Fruit fly (Drosophila melanogaster) whole organism, embryonic: Measurements from ENCODE around the gene CG18622.

Experiments
- Awh ChIP-seq: fragments of 200-800 bp; sonication (Bioruptor generic); IDR thresholded peaks from 2 replicates; pipeline ENCODE4, ENCODE4 v1.3.6; 2022; ENCODE audit warnings: missing biosample characterization, missing genetic modification characterization
- BEAF-32 ChIP-seq: fragments of 200-800 bp; sonication (Bioruptor generic); optimal IDR thresholded peaks from 3 replicates; lab custom pipeline; 2017; ENCODE audit warnings: missing biosample characterization, missing genetic modification characterization, mild to moderate bottlenecking, moderate library complexity, missing genetic modification reagents
- CG10321 ChIP-seq: fragments of 200-800 bp; sonication (Bioruptor generic); IDR thresholded peaks from 2 replicates; pipeline ENCODE4 v1.3.6; 2022; ENCODE audit warnings: missing biosample characterization, missing genetic modification characterization
- CG12299 ChIP-seq: fragments of 200-800 bp; sonication (Bioruptor generic); optimal IDR thresholded peaks from 2 replicates; lab custom pipeline; 2018; ENCODE audit warnings: missing biosample characterization, mild to moderate bottlenecking, missing genetic modification characterization
- CG13624 ChIP-seq: fragments of 200-800 bp; sonication (Bioruptor generic); optimal IDR thresholded peaks from 2 replicates; lab custom pipeline; 2016; ENCODE audit warnings: missing biosample characterization, missing genetic modification characterization
- CG1603 ChIP-seq: fragments of 200-800 bp; sonication (Bioruptor generic); optimal IDR thresholded peaks from 2 replicates; lab custom pipeline; 2019; ENCODE audit warnings: missing biosample characterization, mild to moderate bottlenecking, missing genetic modification characterization, moderate library complexity
- CG16815 ChIP-seq: fragments of 200-800 bp; sonication (Bioruptor generic); optimal IDR thresholded peaks from 3 replicates; lab custom pipeline; 2017; ENCODE audit warnings: missing biosample characterization, mild to moderate bottlenecking, missing genetic modification characterization
- CG17328 ChIP-seq: fragments of 200-800 bp; sonication (Bioruptor generic); IDR thresholded peaks from 2 replicates; pipeline ENCODE4 v1.3.6; 2022; ENCODE audit warnings: missing biosample characterization, missing genetic modification characterization
- CG2889 ChIP-seq: fragments of 200-800 bp; sonication (Bioruptor generic); IDR thresholded peaks from 3 replicates; pipeline ENCODE4 v1.3.6; 2022; ENCODE audit warnings: missing biosample characterization, missing genetic modification characterization
- CG3281 ChIP-seq: fragments of 200-800 bp; sonication (Bioruptor generic); optimal IDR thresholded peaks from 3 replicates; lab custom pipeline; 2017; ENCODE audit warnings: missing biosample characterization, mild to moderate bottlenecking, missing genetic modification characterization
- CG8359 ChIP-seq: fragments of 200-800 bp; sonication (Bioruptor generic); optimal IDR thresholded peaks from 2 replicates; lab custom pipeline; 2017; ENCODE audit warnings: missing biosample characterization, mild to moderate bottlenecking, missing genetic modification characterization, borderline replicate concordance
- CG9727 ChIP-seq: fragments of 200-800 bp; sonication (Bioruptor generic); optimal IDR thresholded peaks from 3 replicates; lab custom pipeline; 2017; ENCODE audit warnings: missing biosample characterization, mild to moderate bottlenecking, missing genetic modification characterization
- D19A ChIP-seq: fragments of 200-800 bp; optimal IDR thresholded peaks from 3 replicates; lab custom pipeline; 2019; ENCODE audit warnings: missing biosample characterization, mild to moderate bottlenecking, missing genetic modification characterization, moderate library complexity
- D19B ChIP-seq: fragments of 200-800 bp; sonication (Bioruptor generic); optimal IDR thresholded peaks from 2 replicates; lab custom pipeline; 2017; ENCODE audit warnings: missing biosample characterization, mild to moderate bottlenecking, missing genetic modification characterization
- Dip3 ChIP-seq: fragments of 200-800 bp; sonication (Bioruptor generic); optimal IDR thresholded peaks from 3 replicates; lab custom pipeline; 2016; ENCODE audit warnings: missing biosample characterization, missing genetic modification characterization
- Dll ChIP-seq: fragments of 200-800 bp; sonication (Bioruptor generic); IDR thresholded peaks from 4 replicates; pipeline ENCODE4 v1.3.6; 2022; ENCODE audit warnings: missing biosample characterization, missing genetic modification characterization; ENCODE audit not compliant: partially characterized antibody
- Ets97D ChIP-seq: fragments of 200-800 bp; sonication (Bioruptor generic); optimal IDR thresholded peaks from 3 replicates; lab custom pipeline; 2016; ENCODE audit warnings: missing biosample characterization, missing genetic modification characterization
- Fer2 ChIP-seq: fragments of 200-800 bp; sonication (Bioruptor generic); optimal IDR thresholded peaks from 2 replicates; lab custom pipeline; 2018; ENCODE audit warnings: missing biosample characterization, mild to moderate bottlenecking, missing genetic modification characterization, moderate library complexity
- Hey ChIP-seq: fragments of 200-800 bp; sonication (Bioruptor generic); optimal IDR thresholded peaks from 3 replicates; lab custom pipeline; 2018; ENCODE audit warnings: missing biosample characterization, mild to moderate bottlenecking, missing genetic modification characterization
- Hmr ChIP-seq: fragments of 200-800 bp; sonication (Bioruptor generic); optimal IDR thresholded peaks from 3 replicates; lab custom pipeline; 2017; ENCODE audit warnings: mild to moderate bottlenecking, missing biosample characterization, missing genetic modification reagents, missing genetic modification characterization
- Hmx ChIP-seq: fragments of 200-800 bp; sonication (Bioruptor generic); optimal IDR thresholded peaks from 2 replicates; lab custom pipeline; 2016; ENCODE audit warnings: missing biosample characterization, missing genetic modification characterization
- Jarid2 ChIP-seq: fragments of 200-800 bp; sonication (Bioruptor generic); optimal IDR thresholded peaks from 3 replicates; lab custom pipeline; 2017; ENCODE audit warnings: mild to moderate bottlenecking, missing biosample characterization, missing genetic modification reagents, missing genetic modification characterization
- Lhr ChIP-seq: fragments of 200-800 bp; sonication (Bioruptor generic); optimal IDR thresholded peaks from 3 replicates; lab custom pipeline; 2017; ENCODE audit warnings: mild to moderate bottlenecking, missing biosample characterization, missing genetic modification reagents, missing genetic modification characterization
- Mad ChIP-seq: fragments of 200-800 bp; sonication (Bioruptor generic); optimal IDR thresholded peaks from 2 replicates; lab custom pipeline; 2016; ENCODE audit warnings: missing biosample characterization, missing genetic modification characterization
- Meics ChIP-seq: fragments of 200-800 bp; sonication (Bioruptor generic); optimal IDR thresholded peaks from 2 replicates; lab custom pipeline; 2017; ENCODE audit warnings: missing biosample characterization, mild to moderate bottlenecking, missing genetic modification characterization
- Mrtf ChIP-seq: fragments of 200-800 bp; sonication (Bioruptor generic); IDR thresholded peaks from 3 replicates; pipeline ENCODE4 v1.3.6; 2022; ENCODE audit warnings: missing biosample characterization, missing genetic modification characterization
- NFAT ChIP-seq: fragments of 200-800 bp; sonication (Bioruptor generic); IDR thresholded peaks from 2 replicates; pipeline ENCODE4 v1.3.6; 2022; ENCODE audit warnings: missing biosample characterization, missing genetic modification characterization
- Nf-YA ChIP-seq: fragments of 200-800 bp; sonication (Bioruptor generic); IDR thresholded peaks from 2 replicates; pipeline ENCODE4 v1.3.6; 2022; ENCODE audit warnings: missing biosample characterization, missing genetic modification characterization
- NfI ChIP-seq: fragments of 200-800 bp; sonication (Bioruptor generic); optimal IDR thresholded peaks from 3 replicates; lab custom pipeline; 2018; ENCODE audit warnings: missing biosample characterization, mild to moderate bottlenecking, missing genetic modification characterization, moderate library complexity
- Sox100B ChIP-seq: fragments of 200-800 bp; sonication (Bioruptor generic); optimal IDR thresholded peaks from 3 replicates; lab custom pipeline; 2018; ENCODE audit warnings: missing biosample characterization, mild to moderate bottlenecking, missing genetic modification characterization
- Sox102F ChIP-seq: fragments of 200-800 bp; sonication (Bioruptor generic); optimal IDR thresholded peaks from 2 replicates; lab custom pipeline; 2018; ENCODE audit warnings: missing biosample characterization, mild to moderate bottlenecking, missing genetic modification characterization, moderate library complexity
- bsh ChIP-seq, 2 experiments: fragments of 200-800 bp; sonication (Bioruptor generic); optimal IDR thresholded peaks; 2 replicates each; lab custom pipeline; 2017 to 2018; ENCODE audit warnings: mild to moderate bottlenecking in 2 of 2, missing biosample characterization in 2 of 2, missing genetic modification characterization in 2 of 2, moderate library complexity in 1 of 2
- chif ChIP-seq, 2 experiments: fragments of 200-800 bp; sonication (Bioruptor generic); optimal IDR thresholded peaks; 3 replicates each; lab custom pipeline; 2016; ENCODE audit warnings: missing biosample characterization in 2 of 2, missing genetic modification characterization in 2 of 2
- crp ChIP-seq, 2 experiments: fragments of 200-800 bp; sonication (Bioruptor generic); optimal IDR thresholded peaks; 2 replicates in 1 of 2; 3 replicates in 1 of 2; lab custom pipeline; 2017; ENCODE audit warnings: missing biosample characterization in 2 of 2, missing genetic modification characterization in 2 of 2, mild to moderate bottlenecking in 1 of 2, moderate library complexity in 1 of 2
- da ChIP-seq: fragments of 200-800 bp; sonication (Bioruptor generic); optimal IDR thresholded peaks from 2 replicates; lab custom pipeline; 2016; ENCODE audit warnings: missing biosample characterization, missing genetic modification characterization
- dm ChIP-seq: fragments of 200-800 bp; sonication (Bioruptor generic); optimal IDR thresholded peaks from 3 replicates; lab custom pipeline; 2016; ENCODE audit warnings: missing biosample characterization, missing genetic modification characterization
- hbn ChIP-seq: fragments of 200-800 bp; sonication (Bioruptor generic); IDR thresholded peaks from 2 replicates; pipeline ENCODE4 v1.3.6; 2022; ENCODE audit warnings: missing biosample characterization, missing genetic modification characterization; ENCODE audit not compliant: partially characterized antibody
- hkb ChIP-seq, 2 experiments: fragments of 200-800 bp in 1 of 2; fragments of >200 bp in 1 of 2; sonication (Bioruptor generic) in 1 of 2; IDR thresholded peaks in 1 of 2; optimal IDR thresholded peaks in 1 of 2; 2 replicates each; pipeline versions ENCODE4 v1.3.6 to Lab custom; 2017 to 2022; ENCODE audit warnings: missing biosample characterization in 1 of 2, missing genetic modification characterization in 1 of 2
- kah ChIP-seq: fragments of 200-800 bp; sonication (Bioruptor generic); optimal IDR thresholded peaks from 2 replicates; lab custom pipeline; 2018; ENCODE audit warnings: missing biosample characterization, mild to moderate bottlenecking, missing genetic modification characterization
- nerfin-2 ChIP-seq: fragments of 200-800 bp; sonication (Bioruptor generic); IDR thresholded peaks from 2 replicates; pipeline ENCODE4 v1.3.6; 2022; ENCODE audit warnings: missing biosample characterization, missing genetic modification characterization; ENCODE audit not compliant: partially characterized antibody
- odd ChIP-seq: fragments of 200-800 bp; sonication (Bioruptor generic); optimal IDR thresholded peaks from 2 replicates; lab custom pipeline; 2017; ENCODE audit warnings: missing biosample characterization, mild to moderate bottlenecking, missing genetic modification characterization
- peb ChIP-seq: fragments of 200-800 bp; sonication (Bioruptor generic); IDR thresholded peaks from 2 replicates; pipeline ENCODE4 v1.3.6; 2022; ENCODE audit warnings: missing biosample characterization, missing genetic modification characterization
- pros ChIP-seq: fragments of 200-800 bp; sonication (Bioruptor generic); optimal IDR thresholded peaks from 3 replicates; lab custom pipeline; 2019; ENCODE audit warnings: missing biosample characterization, mild to moderate bottlenecking, missing genetic modification characterization, moderate library complexity
- sc ChIP-seq, 3 experiments: fragments of >200 bp in 2 of 3; fragments of 200-800 bp in 1 of 3; sonication (Bioruptor generic) in 1 of 3; optimal IDR thresholded peaks; 2 replicates in 2 of 3; 3 replicates in 1 of 3; lab custom pipeline; 2017; ENCODE audit warnings: mild to moderate bottlenecking in 1 of 3, missing biosample characterization in 1 of 3, missing genetic modification characterization in 1 of 3, missing genetic modification reagents in 1 of 3
- schlank ChIP-seq: fragments of 200-800 bp; sonication (Bioruptor generic); optimal IDR thresholded peaks from 2 replicates; lab custom pipeline; 2018; ENCODE audit warnings: missing biosample characterization, mild to moderate bottlenecking, missing genetic modification characterization
- scrt ChIP-seq: fragments of 200-800 bp; sonication (Bioruptor generic); optimal IDR thresholded peaks from 2 replicates; lab custom pipeline; 2018; ENCODE audit warnings: missing biosample characterization, mild to moderate bottlenecking, missing genetic modification characterization, moderate library complexity
- sens ChIP-seq: fragments of 200-800 bp; sonication (Bioruptor generic); peaks from one replicate; lab custom pipeline; 2016; ENCODE audit warnings: missing biosample characterization, missing genetic modification characterization
- trem ChIP-seq: fragments of 200-800 bp; optimal IDR thresholded peaks from 3 replicates; lab custom pipeline; 2019; ENCODE audit warnings: missing biosample characterization, mild to moderate bottlenecking, missing genetic modification characterization, moderate library complexity

Gene CG18622

DNA sequence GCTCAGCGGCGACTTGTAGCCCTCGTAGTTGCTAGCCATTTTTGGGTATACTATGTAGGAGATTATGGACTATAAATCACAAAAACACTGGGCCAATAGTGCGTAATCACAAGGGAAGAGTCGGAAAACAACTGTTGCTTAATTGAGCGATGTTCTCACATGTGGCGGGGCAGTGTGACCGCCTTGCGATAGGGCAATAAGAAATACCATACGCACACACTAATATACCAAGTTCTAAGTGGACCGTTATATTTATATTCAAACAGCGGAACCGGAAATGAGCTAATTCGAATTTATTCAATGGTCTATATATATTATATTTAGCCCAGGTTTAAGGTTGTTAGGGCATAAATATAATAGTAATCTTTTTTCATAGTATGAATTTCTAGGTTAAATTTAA lies 33.4 kb upstream of the CG18622 start, which contains the start of gene Adsl (continued):
- TF ChIP-seq Lhr (GFP tag; lab: Kevin White, UChicago) (peak; percentile 65), crp (GFP tag; optimal IDR thresholded peaks at IDR 0.05; lab: Kevin White, UChicago) (peak in 1 of 2 experiments; percentile 69), pros (GFP tag; lab: Kevin White, UChicago) (no peak), Hey (tag; lab: Kevin White, UChicago) (peak; percentile 14), scrt (GFP tag; lab: Kevin White, UChicago) (peak; percentile 90), Sox102F (GFP tag; lab: Kevin White, UChicago) (no peak), NFAT (GFP tag; lab: Robert Waterston, UW) (peak; percentile 8; the same call in 1 of the 2 replicates), CG2889 (no peak), trem (peak; percentile 84), CG3281 (GFP tag; lab: Kevin White, UChicago) (peak; percentile 83), Hmx (GFP tag; lab: Kevin White, UChicago) (no peak), dm (peak; percentile 91), Dip3 (no peak), Meics (GFP tag; lab: Kevin White, UChicago) (peak; percentile 83), nerfin-2 (GFP tag; lab: Robert Waterston, UW) (no peak), Dll (GFP tag; lab: Robert Waterston, UW) (0 out of 4 replicates have a peak, but pooled peaks have one; percentile 49), Mrtf (no peak), chif (GFP tag; optimal IDR thresholded peaks at IDR 0.05; lab: Kevin White, UChicago) (peak in 1 of 2 experiments; percentile 26), sens (GFP tag; lab: Kevin White, UChicago) (peak; percentile 89), Awh (no peak), CG9727 (GFP tag; lab: Kevin White, UChicago) (peak; percentile 82), CG10321 (GFP tag; lab: Robert Waterston, UW) (peak; percentile 37; the same call in 1 of the 2 replicates), D19B (GFP tag; lab: Kevin White, UChicago) (peak; percentile 21), odd (peak; percentile 79), da (peak; percentile 12), hbn (0 out of 2 replicates have a peak, but pooled peaks have one; percentile 14), CG16815 (GFP tag; lab: Kevin White, UChicago) (no peak), CG1603 (tag; lab: Kevin White, UChicago) (peak; percentile 84), bsh (GFP tag; optimal IDR thresholded peaks at IDR 0.05; lab: Kevin White, UChicago) (no peak), CG8359 (GFP tag; lab: Kevin White, UChicago) (peak; percentile 60), CG12299 (tag; lab: Kevin White, UChicago) (peak; percentile 45), Mad (GFP tag; lab: Kevin White, UChicago) (peak; percentile 18), Sox100B (GFP tag; lab: Kevin White, UChicago) (peak; percentile 74), kah (GFP tag; lab: Kevin White, UChicago) (peak; percentile 82), Ets97D (GFP tag; lab: Kevin White, UChicago) (peak; percentile 99), Fer2 (tag; lab: Kevin White, UChicago) (peak; percentile 56), Nf-YA (GFP tag; lab: Robert Waterston, UW) (peak; percentile 49; the same call in 1 of the 2 replicates), hkb (optimal IDR thresholded peaks at IDR 0.05; lab: Kevin White, UChicago) (no peak), hkb (GFP tag; IDR thresholded peaks at IDR 0.05; lab: Robert Waterston, UW) (peak; percentile 73), Jarid2 (GFP tag; lab: Kevin White, UChicago) (peak; percentile 60), Hmr (peak; percentile 83), peb (GFP tag; lab: Robert Waterston, UW) (no peak), schlank (tag; lab: Kevin White, UChicago) (peak; percentile 49), CG17328 (peak; percentile 73), NfI (GFP tag; lab: Kevin White, UChicago) (peak; percentile 83), sc (optimal IDR thresholded peaks at IDR 0.05; lab: Kevin White, UChicago) (no peak), sc (GFP tag; optimal IDR thresholded peaks at IDR 0.05; lab: Kevin White, UChicago) (peak; percentile 67), CG13624 (GFP tag; lab: Kevin White, UChicago) (peak; percentile 19), D19A (tag; lab: Kevin White, UChicago) (no peak), BEAF-32 (GFP tag; lab: Kevin White, UChicago) (peak; percentile 57)
